Fruit fly (Drosophila melanogaster): ENCODE results near the gene CG10077.

Gene CG10077

dm6 chr3L:6943948-6944319 is 11.8 kb downstream of the CG10077 start:
- TF ChIP-seq ttk (optimal IDR thresholded peaks at IDR 0.05) (no peak), psq (optimal IDR thresholded peaks at IDR 0.05) (no peak), Myc (optimal IDR thresholded peaks at IDR 0.05) (no peak), Sin3A (optimal IDR thresholded peaks at IDR 0.05) (no peak), h (optimal IDR thresholded peaks at IDR 0.05) (no peak), insv (optimal IDR thresholded peaks at IDR 0.05) (no peak)

- no peak for TF ChIP-seq h (optimal IDR thresholded peaks at IDR 0.05)
- TF ChIP-seq Sin3A (optimal IDR thresholded peaks at IDR 0.05) = no peak
- no peak for TF ChIP-seq insv (optimal IDR thresholded peaks at IDR 0.05)
- TF ChIP-seq ttk (optimal IDR thresholded peaks at IDR 0.05) = no peak
- TF ChIP-seq Myc (optimal IDR thresholded peaks at IDR 0.05) = no peak
- no peak for TF ChIP-seq psq (optimal IDR thresholded peaks at IDR 0.05)
Observed at dm6 chr3L:6943204-6943947, 12.3 kb downstream of the CG10077 start.

dm6 chr3L:6942831-6943114 is 12.9 kb downstream of the CG10077 start, which contains the start of gene tow:
Gene tow, plus strand, starts transcription at chr3L:6942856.
- TF ChIP-seq Myc (optimal IDR thresholded peaks at IDR 0.05) (no peak), h (optimal IDR thresholded peaks at IDR 0.05) (no peak), Sin3A (optimal IDR thresholded peaks at IDR 0.05) (no peak), ttk (optimal IDR thresholded peaks at IDR 0.05) (no peak), psq (optimal IDR thresholded peaks at IDR 0.05) (no peak), insv (optimal IDR thresholded peaks at IDR 0.05) (no peak)

dm6 chr3L:6942103-6942830 is 13.4 kb downstream of the CG10077 start:
- TF ChIP-seq h (optimal IDR thresholded peaks at IDR 0.05) = no peak
- no peak for TF ChIP-seq insv (optimal IDR thresholded peaks at IDR 0.05)
- TF ChIP-seq ttk (optimal IDR thresholded peaks at IDR 0.05) = no peak
- no peak for TF ChIP-seq psq (optimal IDR thresholded peaks at IDR 0.05)
- TF ChIP-seq Sin3A (optimal IDR thresholded peaks at IDR 0.05) = no peak
- TF ChIP-seq Myc (optimal IDR thresholded peaks at IDR 0.05) = no peak

dm6 chr3L:6934799-6935318 is 20.8 kb downstream of the CG10077 start:
- TF ChIP-seq insv (optimal IDR thresholded peaks at IDR 0.05) (no peak), Sin3A (optimal IDR thresholded peaks at IDR 0.05) (no peak), Myc (optimal IDR thresholded peaks at IDR 0.05) (no peak), psq (optimal IDR thresholded peaks at IDR 0.05) (no peak), h (optimal IDR thresholded peaks at IDR 0.05) (no peak)

- TF ChIP-seq insv (optimal IDR thresholded peaks at IDR 0.05) (no peak), Sin3A (optimal IDR thresholded peaks at IDR 0.05) (no peak), ttk (optimal IDR thresholded peaks at IDR 0.05) (no peak), Myc (optimal IDR thresholded peaks at IDR 0.05) (no peak), h (optimal IDR thresholded peaks at IDR 0.05) (no peak), psq (optimal IDR thresholded peaks at IDR 0.05) (no peak)
Observed at dm6 chr3L:6932626-6933025, 23.1 kb downstream of the CG10077 start, which contains the start of gene CG14820. Gene CG14820, plus strand, starts transcription at chr3L:6932926.

dm6 chr3L:6931850-6932249 is 23.9 kb downstream of the CG10077 start, which contains the start of gene CG45413:
Gene CG45413, minus strand, starts transcription at chr3L:6931950.
- TF ChIP-seq insv (optimal IDR thresholded peaks at IDR 0.05) = no peak

dm6 chr3L:6925843-6926242 is 29.9 kb downstream of the CG10077 start:
- no peak for TF ChIP-seq psq (optimal IDR thresholded peaks at IDR 0.05)
- TF ChIP-seq h (optimal IDR thresholded peaks at IDR 0.05) = no peak
- TF ChIP-seq Myc (optimal IDR thresholded peaks at IDR 0.05) = no peak
- TF ChIP-seq ttk (optimal IDR thresholded peaks at IDR 0.05) = no peak
- no peak for TF ChIP-seq insv (optimal IDR thresholded peaks at IDR 0.05)
- no peak for TF ChIP-seq Sin3A (optimal IDR thresholded peaks at IDR 0.05)

- no peak for TF ChIP-seq ttk (optimal IDR thresholded peaks at IDR 0.05)
- no peak for TF ChIP-seq Sin3A (optimal IDR thresholded peaks at IDR 0.05)
- no peak for TF ChIP-seq Myc (optimal IDR thresholded peaks at IDR 0.05)
- no peak for TF ChIP-seq psq (optimal IDR thresholded peaks at IDR 0.05)
- TF ChIP-seq insv (optimal IDR thresholded peaks at IDR 0.05) = no peak
- TF ChIP-seq h (optimal IDR thresholded peaks at IDR 0.05) = no peak
Observed at dm6 chr3L:6919213-6919612, 36.5 kb downstream of the CG10077 start.

dm6 chr3L:6914776-6915175 is 40.9 kb downstream of the CG10077 start, which contains the start of gene Prat2:
Gene Prat2, minus strand, starts transcription at chr3L:6914876.
- TF ChIP-seq Sin3A (optimal IDR thresholded peaks at IDR 0.05) (no peak), insv (optimal IDR thresholded peaks at IDR 0.05) (no peak), psq (optimal IDR thresholded peaks at IDR 0.05) (no peak), ttk (optimal IDR thresholded peaks at IDR 0.05) (no peak), h (optimal IDR thresholded peaks at IDR 0.05) (no peak), Myc (optimal IDR thresholded peaks at IDR 0.05) (no peak)

dm6 chr3L:6913823-6914222 is 41.9 kb downstream of the CG10077 start:
- no peak for TF ChIP-seq ttk (optimal IDR thresholded peaks at IDR 0.05)
- TF ChIP-seq Sin3A (optimal IDR thresholded peaks at IDR 0.05) = no peak
- TF ChIP-seq h (optimal IDR thresholded peaks at IDR 0.05) = no peak
- no peak for TF ChIP-seq psq (optimal IDR thresholded peaks at IDR 0.05)
- TF ChIP-seq Myc (optimal IDR thresholded peaks at IDR 0.05) = no peak
- TF ChIP-seq insv (optimal IDR thresholded peaks at IDR 0.05) = no peak

- TF ChIP-seq h (optimal IDR thresholded peaks at IDR 0.05) (no peak), psq (optimal IDR thresholded peaks at IDR 0.05) (no peak), Myc (optimal IDR thresholded peaks at IDR 0.05) (no peak), Sin3A (optimal IDR thresholded peaks at IDR 0.05) (no peak)
Observed at dm6 chr3L:6911219-6911618, 44.5 kb downstream of the CG10077 start.
